Fruit fly (Drosophila melanogaster): ENCODE data around the gene Samuel.

Samuel gene

DNA sequence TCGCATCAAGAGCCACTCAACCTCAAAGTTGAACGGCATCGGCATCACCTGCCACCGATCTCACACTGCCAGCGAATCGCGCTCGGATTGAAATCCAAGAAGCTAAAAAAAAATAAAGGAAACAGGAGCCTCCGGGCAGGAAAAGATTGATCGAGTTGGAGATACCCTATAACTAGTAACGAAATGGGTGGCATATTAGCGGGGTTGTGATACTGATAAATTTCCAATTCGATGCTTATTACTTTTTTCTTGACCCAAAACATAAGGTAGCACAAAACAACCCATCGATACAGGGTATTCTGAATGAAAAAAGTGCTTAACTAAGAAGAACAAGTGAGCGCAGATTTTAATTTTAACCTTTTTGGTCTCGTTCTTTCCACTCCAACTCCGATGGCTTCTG is 5.5 kb upstream of the Samuel start (continued):
- TF ChIP-seq nau (GFP tag; optimal IDR thresholded peaks at IDR 0.05) (no peak), Bgb (GFP tag; IDR thresholded peaks at IDR 0.05; ENCODE audit: partially characterized antibody) (no peak)

DNA sequence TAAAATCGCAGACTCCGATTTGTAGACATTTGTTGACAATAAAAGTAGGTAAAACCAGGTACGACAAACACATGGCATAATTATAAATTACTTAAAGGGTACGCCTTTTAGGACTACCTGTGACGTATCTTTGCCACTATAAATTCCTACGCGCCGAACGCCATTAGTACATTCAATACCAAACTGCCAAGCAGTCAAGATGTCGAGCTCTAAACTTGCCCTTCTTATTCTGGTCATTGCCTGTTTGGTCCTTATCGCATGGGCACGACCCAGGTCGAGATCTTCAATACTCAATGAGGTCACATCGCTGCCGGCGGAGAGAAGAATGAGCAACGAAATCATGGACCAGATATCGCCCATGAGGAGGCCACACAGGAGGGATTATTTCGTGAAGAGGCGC is 4.1 kb upstream of the Samuel start, which contains the start of gene CG14915:
Gene CG14915, plus strand, starts transcription at position 166 of the 400 bp plus-strand sequence.
- peak in 1 of 2 experiments; percentile 51 for TF ChIP-seq tll (GFP tag; optimal IDR thresholded peaks at IDR 0.05)
- peak; percentile 84 for TF ChIP-seq zen (tag; optimal IDR thresholded peaks at IDR 0.05)
- TF ChIP-seq nau (GFP tag; optimal IDR thresholded peaks at IDR 0.05) = no peak

DNA sequence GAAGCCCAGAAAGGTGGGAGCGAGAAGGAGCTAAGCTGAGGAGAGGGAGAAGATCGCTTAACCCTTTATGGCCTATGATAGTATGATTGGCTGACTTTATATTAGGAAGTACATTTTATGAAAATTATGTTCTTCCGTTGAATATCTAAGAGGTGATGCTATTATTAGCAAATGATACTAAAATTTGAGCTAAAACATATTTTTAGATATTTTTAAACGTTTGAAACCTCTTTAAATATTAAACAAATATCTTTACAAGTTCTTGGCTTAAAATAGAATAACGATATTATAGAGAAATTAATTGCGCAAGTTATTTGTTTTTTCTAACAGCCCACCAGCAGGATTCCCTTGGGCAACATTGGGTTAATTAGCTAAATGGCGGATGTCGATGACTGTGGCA is 2.7 kb upstream of the Samuel start:
- no peak for TF ChIP-seq disco-r (GFP tag; optimal IDR thresholded peaks at IDR 0.05)
- TF ChIP-seq bsh (GFP tag; optimal IDR thresholded peaks at IDR 0.05) = peak in 1 of 2 experiments; percentile 65
- TF ChIP-seq Drgx (GFP tag; IDR thresholded peaks at IDR 0.05) = peak; percentile 12; the same call in 1 of the 2 replicates
- no peak for TF ChIP-seq Atf3 (GFP tag; optimal IDR thresholded peaks at IDR 0.05)

DNA sequence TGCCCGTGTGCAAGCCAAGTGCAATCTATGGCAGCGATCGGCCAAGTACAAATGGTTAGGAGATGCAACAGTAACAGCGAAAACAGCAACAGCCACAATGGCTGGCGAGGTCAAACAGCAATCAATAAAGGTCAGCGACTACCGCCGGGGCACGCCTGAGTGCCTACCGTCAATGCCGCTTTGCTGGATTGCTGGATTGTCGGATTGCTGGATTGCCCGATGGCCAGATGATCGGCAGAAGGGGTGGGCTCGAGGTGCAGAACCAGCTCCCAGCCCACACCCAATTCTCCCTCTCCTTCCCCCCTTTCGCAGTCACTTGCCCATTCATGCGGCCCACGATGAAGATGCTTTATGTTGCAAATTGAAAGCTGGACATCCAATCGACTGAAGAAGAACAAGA is 2.1 kb upstream of the Samuel start:
- TF ChIP-seq CG8281 (tag; optimal IDR thresholded peaks at IDR 0.05) (peak; percentile 96), Hr78 (GFP tag; optimal IDR thresholded peaks at IDR 0.05) (peak in 1 of 2 experiments; percentile 66), Deaf1 (tag; optimal IDR thresholded peaks at IDR 0.05) (no peak), CG3281 (GFP tag; optimal IDR thresholded peaks at IDR 0.05) (no peak)

DNA sequence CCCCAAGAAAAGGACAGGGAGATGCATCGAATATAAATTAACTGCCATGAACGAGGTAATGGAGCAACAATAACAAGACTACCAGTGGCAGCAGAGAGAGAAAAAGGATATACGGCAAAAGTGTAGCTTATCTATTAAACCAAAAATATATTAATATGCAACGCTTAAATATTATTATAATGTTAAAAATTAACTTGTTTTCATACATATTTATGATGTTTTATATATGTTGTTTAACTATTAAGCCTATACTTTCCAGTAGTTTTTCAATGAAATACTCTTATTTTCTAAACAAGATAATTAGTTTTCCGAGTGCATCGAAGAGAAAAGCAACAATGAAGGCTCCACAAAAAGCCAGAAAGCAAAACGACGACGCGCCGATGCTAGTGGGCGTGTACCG is 1.6 kb upstream of the Samuel start:
- TF ChIP-seq slou (GFP tag; optimal IDR thresholded peaks at IDR 0.05) (no peak), dimm (GFP tag; IDR thresholded peaks at IDR 0.05) (no peak), CG8281 (tag; optimal IDR thresholded peaks at IDR 0.05) (no peak), Antp (GFP tag; optimal IDR thresholded peaks at IDR 0.05) (no peak), Hey (tag; optimal IDR thresholded peaks at IDR 0.05) (no peak), CG6254 (GFP tag; optimal IDR thresholded peaks at IDR 0.05) (no peak), Ada2b (GFP tag; IDR thresholded peaks at IDR 0.05) (no peak), cad (GFP tag; optimal IDR thresholded peaks at IDR 0.05) (no peak), CG12236 (GFP tag; optimal IDR thresholded peaks at IDR 0.05) (no peak), CG6854 (GFP tag; optimal IDR thresholded peaks at IDR 0.05) (no peak), NC2α (GFP tag; optimal IDR thresholded peaks at IDR 0.05) (no peak)

DNA sequence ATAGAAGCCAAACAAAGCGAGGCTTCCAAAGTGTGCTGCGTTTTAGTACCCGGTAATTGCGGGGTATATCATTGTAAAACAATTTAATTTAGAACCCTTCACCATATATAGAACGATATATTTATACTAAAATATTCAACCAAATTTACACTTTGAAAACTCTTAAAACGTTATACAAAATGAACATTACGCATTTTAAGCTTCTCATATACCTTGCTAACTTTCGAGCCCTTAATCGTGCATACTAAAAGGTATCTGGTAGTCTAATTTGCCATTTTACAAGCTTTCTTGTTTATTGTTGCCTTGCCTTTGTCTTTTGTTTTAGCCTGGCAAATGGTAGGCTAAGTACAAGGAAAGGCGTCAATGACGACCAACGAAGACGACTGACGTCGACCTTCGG is 1.2 kb upstream of the Samuel start:
- no peak for TF ChIP-seq CG3838 (GFP tag; optimal IDR thresholded peaks at IDR 0.05)
- TF ChIP-seq dmrt11E (tag; optimal IDR thresholded peaks at IDR 0.05) = peak; percentile 12
- peak; percentile 16 for TF ChIP-seq gem (tag; optimal IDR thresholded peaks at IDR 0.05)
- TF ChIP-seq CG33557 (GFP tag; optimal IDR thresholded peaks at IDR 0.05) = no peak
- TF ChIP-seq row (GFP tag; IDR thresholded peaks at IDR 0.05) = peak; percentile 48; the same call in 2 of the 3 replicates
- no peak for TF ChIP-seq CG1647 (GFP tag; optimal IDR thresholded peaks at IDR 0.05)

All from whole organism, embryonic.